Worm (Caenorhabditis elegans) whole organism, L4 larva: ENCODE results near the gene R10E11.6.

Source experiments
- D1046.2 ChIP-seq: fragments of 200-800 bp; sonication (Bioruptor generic); IDR thresholded peaks from 2 replicates; pipeline ENCODE4 v1.3.6; 2022; ENCODE audit warnings: missing genetic modification characterization, missing compliant biosample characterization
- F10B5.3 ChIP-seq: sonication (generic microtip); optimal IDR thresholded peaks from 2 replicates; lab custom pipeline; 2016; ENCODE audit warnings: mild to moderate bottlenecking, missing genetic modification characterization, missing compliant biosample characterization
- Y48G9A.11 ChIP-seq: fragments of 200-800 bp; sonication (Bioruptor generic); IDR thresholded peaks from 2 replicates; pipeline ENCODE4 v1.3.6; 2022; ENCODE audit warnings: missing genetic modification reagents, missing genetic modification characterization, missing compliant biosample characterization
- Y5F2A.4 ChIP-seq: fragments of 200-800 bp; sonication (Bioruptor generic); optimal IDR thresholded peaks from 2 replicates; lab custom pipeline; 2018; ENCODE audit warnings: mild to moderate bottlenecking, missing genetic modification characterization, missing compliant biosample characterization
- aha-1 ChIP-seq: fragments of 150-350 bp; peaks from one replicate; lab custom pipeline; 2014; ENCODE audit warnings: missing biosample characterization, missing genetic modification characterization
- attf-4 ChIP-seq: sonication (generic microtip); optimal IDR thresholded peaks from 3 replicates; lab custom pipeline; 2017; ENCODE audit warnings: missing biosample characterization, missing genetic modification characterization
- daf-16 ChIP-seq, 3 experiments: sonication (generic microtip); optimal IDR thresholded peaks; 2 replicates each; lab custom pipeline; 2016 to 2017; ENCODE audit warnings: missing genetic modification characterization in 3 of 3, missing genetic modification reagents in 3 of 3, mild to moderate bottlenecking in 2 of 3, missing compliant biosample characterization in 2 of 3, missing biosample characterization in 1 of 3, moderate library complexity in 1 of 3
- daf-19 ChIP-seq: fragments of 200-800 bp; sonication (Bioruptor generic); conservative IDR thresholded peaks from 2 replicates; pipeline ENCODE4 v1.3.6; 2022; ENCODE audit warnings: missing genetic modification characterization, missing compliant biosample characterization
- daf-8 ChIP-seq: fragments of 200-800 bp; sonication (Bioruptor generic); IDR thresholded peaks from 2 replicates; pipeline ENCODE4 v1.3.6; 2022; ENCODE audit warnings: missing genetic modification characterization, missing compliant biosample characterization
- dmd-6 ChIP-seq: fragments of 200-800 bp; sonication (Bioruptor generic); IDR thresholded peaks from 2 replicates; pipeline ENCODE4 v1.3.6; 2022; ENCODE audit warnings: missing genetic modification reagents, missing genetic modification characterization, missing compliant biosample characterization
- fos-1 ChIP-seq: fragments of 150-350 bp; optimal IDR thresholded peaks from 2 replicates; lab custom pipeline; 2014; ENCODE audit warnings: missing biosample characterization, missing genetic modification characterization
- gei-8 ChIP-seq: fragments of 200-800 bp; sonication (Bioruptor generic); optimal IDR thresholded peaks from 2 replicates; lab custom pipeline; 2018; ENCODE audit warnings: mild to moderate bottlenecking, missing genetic modification characterization, missing compliant biosample characterization
- hif-1 ChIP-seq, 2 experiments: sonication (generic microtip); optimal IDR thresholded peaks; 2 replicates each; lab custom pipeline; 2016 to 2017; ENCODE audit warnings: missing compliant biosample characterization in 2 of 2, missing genetic modification characterization in 2 of 2, missing genetic modification reagents in 2 of 2, missing genotype in 2 of 2, mild to moderate bottlenecking in 1 of 2
- lsy-2 ChIP-seq, 2 experiments: fragments of 150-350 bp in 1 of 2; sonication (generic microtip) in 1 of 2; optimal IDR thresholded peaks; 2 replicates each; lab custom pipeline; 2014 to 2017; ENCODE audit warnings: missing biosample characterization in 2 of 2, missing genetic modification characterization in 2 of 2
- mes-2 ChIP-seq: sonication (generic microtip); optimal IDR thresholded peaks from 2 replicates; lab custom pipeline; 2016; ENCODE audit warnings: missing genotype, mild to moderate bottlenecking, missing genetic modification characterization, missing compliant biosample characterization; ENCODE audit not compliant: poor library complexity, severe bottlenecking
- mxl-2 ChIP-seq: fragments of 200-800 bp; sonication (Bioruptor generic); conservative IDR thresholded peaks from 2 replicates; pipeline ENCODE4 v1.3.6; 2022; ENCODE audit warnings: missing genetic modification reagents, missing genetic modification characterization, missing compliant biosample characterization
- nhr-10 ChIP-seq: fragments of 150-350 bp; optimal IDR thresholded peaks from 2 replicates; lab custom pipeline; 2014; ENCODE audit warnings: missing biosample characterization, missing genetic modification characterization
- nhr-11 ChIP-seq: fragments of 150-350 bp; optimal IDR thresholded peaks from 2 replicates; lab custom pipeline; 2014; ENCODE audit warnings: missing biosample characterization, missing genetic modification characterization
- nhr-237 ChIP-seq: sonication (generic microtip); optimal IDR thresholded peaks from 2 replicates; lab custom pipeline; 2017; ENCODE audit warnings: missing biosample characterization, missing genetic modification characterization
- nhr-25 ChIP-seq: sonication (generic microtip); optimal IDR thresholded peaks from 2 replicates; lab custom pipeline; 2017; ENCODE audit warnings: missing genetic modification characterization, mild to moderate bottlenecking, missing compliant biosample characterization, antibody characterized with exemption, moderate library complexity, borderline replicate concordance; ENCODE audit not compliant: insufficient read depth
- nhr-28 ChIP-seq: fragments of 150-350 bp; optimal IDR thresholded peaks from 2 replicates; lab custom pipeline; 2014; ENCODE audit warnings: missing biosample characterization, missing genetic modification characterization
- nhr-42 ChIP-seq: fragments of 200-800 bp; sonication (Bioruptor generic); IDR thresholded peaks from 2 replicates; pipeline ENCODE4 v1.3.6; 2022; ENCODE audit warnings: missing genetic modification characterization, missing compliant biosample characterization
- nhr-6 ChIP-seq: fragments of 150-350 bp; optimal IDR thresholded peaks from 2 replicates; lab custom pipeline; 2014; ENCODE audit warnings: missing biosample characterization, missing genetic modification characterization
- nhr-77 ChIP-seq: fragments of 150-350 bp; optimal IDR thresholded peaks from 2 replicates; lab custom pipeline; 2014; ENCODE audit warnings: missing biosample characterization, missing genetic modification characterization
- php-3 ChIP-seq: fragments of 200-800 bp; sonication (Bioruptor generic); IDR thresholded peaks from 2 replicates; pipeline ENCODE4 v1.3.6; 2022; ENCODE audit warnings: missing genetic modification reagents, missing genetic modification characterization, missing compliant biosample characterization
- snpc-4 ChIP-seq: fragments of 150-350 bp; optimal IDR thresholded peaks from 2 replicates; lab custom pipeline; 2014; ENCODE audit warnings: missing biosample characterization, missing genetic modification characterization
- tag-97 ChIP-seq: fragments of 200-800 bp; sonication (Bioruptor generic); IDR thresholded peaks from 2 replicates; pipeline ENCODE4 v1.3.6; 2022; ENCODE audit warnings: missing genetic modification characterization, missing compliant biosample characterization
- unc-62 ChIP-seq, 3 experiments: fragments of 150-350 bp in 1 of 3; sonication (generic microtip); optimal IDR thresholded peaks in 2 of 3; peaks in 1 of 3; 1 replicate in 1 of 3; 2 replicates in 2 of 3; lab custom pipeline; 2014 to 2017; ENCODE audit warnings: missing biosample characterization in 3 of 3, missing genetic modification characterization in 3 of 3, missing genetic modification reagents in 3 of 3, missing genotype in 1 of 3
- zfp-2 ChIP-seq: sonication (generic microtip); optimal IDR thresholded peaks from 2 replicates; lab custom pipeline; 2016; ENCODE audit warnings: mild to moderate bottlenecking, missing genetic modification characterization, missing compliant biosample characterization
- ztf-7 ChIP-seq: fragments of 150-350 bp; optimal IDR thresholded peaks from 2 replicates; lab custom pipeline; 2014; ENCODE audit warnings: missing biosample characterization, missing genetic modification characterization

Gene R10E11.6

DNA sequence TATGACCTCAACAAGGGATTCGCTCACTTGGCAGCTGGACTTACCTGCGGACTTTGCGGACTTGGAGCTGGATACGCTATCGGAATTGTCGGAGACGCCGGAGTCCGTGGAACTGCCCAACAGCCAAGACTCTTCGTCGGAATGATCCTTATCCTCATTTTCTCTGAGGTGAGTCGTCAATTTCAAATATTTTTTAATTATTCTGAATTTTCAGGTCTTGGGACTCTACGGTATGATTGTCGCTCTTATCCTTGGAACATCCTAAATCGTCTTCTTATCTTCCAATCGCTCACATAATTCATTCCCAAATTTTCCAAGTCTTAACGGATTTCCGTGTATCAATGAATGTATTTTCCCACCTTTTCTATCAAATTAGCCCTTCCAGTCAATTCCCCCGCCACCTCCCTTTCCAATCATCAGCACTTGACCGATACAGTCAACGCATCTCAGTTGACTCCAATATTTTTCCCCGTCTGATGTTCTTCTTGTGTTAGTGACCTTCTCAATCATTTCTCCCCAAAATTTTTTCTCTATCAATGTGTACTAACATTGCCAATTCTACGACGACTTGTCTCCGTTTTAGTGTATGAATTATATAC, at the start of gene R10E11.6:
TSS of gene R10E11.6 (plus strand) at position 524 of the 599 bp plus-strand sequence.
- TF ChIP-seq tag-97 (GFP tag; lab: Robert Waterston, UW) (no peak), F10B5.3 (no peak), hif-1 (tag; optimal IDR thresholded peaks at IDR 0.05; lab: Kevin White, UChicago) (no peak), aha-1 (tag; lab: Kevin White, UChicago) (peak; percentile 92), nhr-10 (tag; lab: Kevin White, UChicago) (no peak), mxl-2 (GFP tag; lab: Robert Waterston, UW) (no peak), fos-1 (tag; lab: Kevin White, UChicago) (no peak), D1046.2 (GFP tag; lab: Robert Waterston, UW) (0 out of 2 replicates have a peak, but pooled peaks have one; percentile 11), daf-19 (GFP tag; lab: Robert Waterston, UW) (0 out of 2 replicates have a peak, but pooled peaks have one; percentile 10), nhr-42 (GFP tag; lab: Robert Waterston, UW) (no peak), nhr-11 (no peak), daf-8 (0 out of 2 replicates have a peak, but pooled peaks have one; percentile 8), Y5F2A.4 (GFP tag; lab: Kevin White, UChicago) (peak; percentile 33), mes-2 (tag; lab: Kevin White, UChicago) (peak; percentile 22)

DNA sequence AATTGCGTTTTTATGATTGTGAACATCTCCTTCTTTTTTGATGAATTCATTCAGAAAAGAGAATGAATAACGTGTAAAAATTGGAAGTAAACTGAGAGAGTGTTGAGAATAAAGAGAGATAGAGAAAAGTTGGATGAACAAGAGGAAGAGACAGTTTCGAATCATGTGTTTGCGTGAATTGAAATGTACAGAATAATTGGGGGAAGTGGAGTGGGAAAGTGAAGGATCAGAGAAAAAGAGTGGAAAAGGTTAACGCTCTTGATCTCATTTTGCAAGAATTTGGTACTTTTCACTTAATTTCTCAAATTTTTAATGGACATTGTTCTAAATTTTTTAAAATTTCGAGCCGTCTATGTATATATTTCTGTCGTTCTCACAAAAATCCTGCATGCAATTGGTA, 49.5 kb upstream of the R10E11.6 start:
- TF ChIP-seq unc-62 (GFP tag; optimal IDR thresholded peaks at IDR 0.05 in 1 of 2; lab: Kevin White, UChicago): peak in 1 of 2 experiments; percentile 55
- TF ChIP-seq unc-62 (tag; optimal IDR thresholded peaks at IDR 0.05; lab: Kevin White, UChicago): no peak
- TF ChIP-seq nhr-28 (tag; lab: Kevin White, UChicago): no peak
- TF ChIP-seq, all 104 proteins: peak for 1

DNA sequence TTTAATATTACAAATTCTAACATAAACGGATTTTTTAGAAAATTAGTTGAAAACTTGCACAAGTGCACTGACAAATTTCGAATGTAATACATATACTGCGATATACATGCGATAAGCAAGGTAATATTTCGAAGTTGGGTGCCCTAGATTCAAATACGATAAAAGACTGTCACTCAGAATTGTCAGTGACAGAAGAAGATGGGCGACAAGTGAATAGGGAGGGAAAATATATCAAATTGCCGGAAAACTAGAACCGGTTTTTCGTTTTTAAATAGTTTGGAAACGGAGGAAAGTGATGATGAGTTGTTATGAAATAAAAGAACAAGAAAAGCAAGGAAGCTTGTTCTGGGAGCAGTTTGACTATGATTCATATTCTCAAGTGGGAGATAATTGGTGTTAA, 48.8 kb upstream of the R10E11.6 start:
- TF ChIP-seq dmd-6: no peak
- no peak for TF ChIP-seq mxl-2 (GFP tag; lab: Robert Waterston, UW)
- TF ChIP-seq Y48G9A.11: no peak
- no peak for TF ChIP-seq Y5F2A.4 (GFP tag; lab: Kevin White, UChicago)
- no peak for TF ChIP-seq nhr-77
- TF ChIP-seq zfp-2 (tag; lab: Kevin White, UChicago): no peak
- TF ChIP-seq ztf-7: no peak
- no peak for TF ChIP-seq attf-4 (tag; lab: Kevin White, UChicago)
- TF ChIP-seq nhr-6: no peak
- no peak for TF ChIP-seq daf-16 (GFP tag; optimal IDR thresholded peaks at IDR 0.05; lab: Kevin White, UChicago)
- no peak for TF ChIP-seq daf-16 (tag; optimal IDR thresholded peaks at IDR 0.05; lab: Kevin White, UChicago)

DNA sequence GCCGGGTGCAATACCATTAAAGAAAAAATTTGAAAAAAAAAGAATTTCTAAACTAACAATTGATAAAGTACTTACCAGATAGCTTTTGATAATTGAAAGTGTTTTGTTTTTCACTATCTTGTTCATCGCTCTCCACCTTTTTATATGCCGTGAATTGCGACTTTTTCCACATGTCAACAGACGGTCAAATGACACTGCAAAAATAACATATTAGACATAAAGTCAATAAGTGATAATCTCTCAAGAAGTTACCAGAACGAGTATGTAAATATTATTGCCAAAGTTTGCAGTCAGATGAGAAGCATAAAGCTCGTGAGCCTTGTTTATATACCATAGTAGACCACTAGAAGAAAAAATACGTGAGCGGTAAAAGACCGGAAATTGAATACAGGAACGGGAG, 46.9 kb upstream of the R10E11.6 start, which contains the start of gene dao-6:
TSS of gene dao-6 (minus strand) at position 345 of the 400 bp plus-strand sequence.
- no peak for TF ChIP-seq daf-16 (GFP tag; optimal IDR thresholded peaks at IDR 0.05; lab: Kevin White, UChicago)
- peak; percentile 62 for TF ChIP-seq daf-16 (tag; optimal IDR thresholded peaks at IDR 0.05; lab: Kevin White, UChicago)
- no peak for TF ChIP-seq php-3 (GFP tag; lab: Robert Waterston, UW)

DNA sequence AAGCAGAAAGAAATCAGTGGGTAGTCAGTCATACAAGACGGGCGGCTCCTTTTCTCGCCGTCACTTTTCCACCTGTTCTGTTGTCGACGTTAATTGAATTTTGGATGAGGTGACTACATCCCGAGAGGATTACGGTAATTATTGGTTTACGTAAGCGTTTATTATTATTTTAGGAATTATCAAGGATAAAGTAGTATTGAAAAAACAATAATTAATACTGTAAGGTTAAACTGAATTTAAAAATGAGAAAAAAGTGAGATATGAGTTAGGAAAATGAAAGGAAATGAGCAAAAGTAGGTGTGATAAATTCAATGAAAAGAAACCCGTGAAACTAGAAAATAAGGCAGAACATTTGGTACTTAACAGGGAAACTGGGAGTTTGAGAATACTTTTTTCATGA, 43.9 kb upstream of the R10E11.6 start, which contains the start of gene hlh-4:
TSS of gene hlh-4 (minus strand) at position 101 of the 400 bp plus-strand sequence.
- TF ChIP-seq nhr-237 (tag; lab: Kevin White, UChicago) (no peak), hif-1 (tag; optimal IDR thresholded peaks at IDR 0.05; lab: Kevin White, UChicago) (no peak), nhr-25 (tag; lab: Kevin White, UChicago) (no peak), snpc-4 (tag; lab: Kevin White, UChicago) (no peak), aha-1 (tag; lab: Kevin White, UChicago) (no peak), lsy-2 (tag; optimal IDR thresholded peaks at IDR 0.05; lab: Kevin White, UChicago) (no peak), gei-8 (GFP tag; lab: Kevin White, UChicago) (no peak), F10B5.3 (no peak)
